Worm (Caenorhabditis elegans) whole organism, young adult: ENCODE results near the gene C33A12.19.

ENCODE experiments used
- B0019.2 ChIP-seq: fragments of 200-800 bp; sonication (Bioruptor generic); conservative IDR thresholded peaks from 2 replicates; pipeline ENCODE4 v1.3.6; 2022; ENCODE audit warnings: missing genetic modification reagents, missing genetic modification characterization, missing compliant biosample characterization
- B0035.1 ChIP-seq: sonication (generic microtip); optimal IDR thresholded peaks from 2 replicates; lab custom pipeline; 2016; ENCODE audit warnings: missing genetic modification characterization, mild to moderate bottlenecking, missing compliant biosample characterization, missing genotype, missing genetic modification reagents
- C17E4.6 ChIP-seq: fragments of 200-800 bp; sonication (Bioruptor generic); IDR thresholded peaks from 2 replicates; pipeline ENCODE4 v1.3.6; 2022; ENCODE audit warnings: missing genetic modification reagents, missing genetic modification characterization, missing compliant biosample characterization
- F23B12.7 ChIP-seq: sonication (generic microtip); optimal IDR thresholded peaks from 2 replicates; lab custom pipeline; 2017; ENCODE audit warnings: missing genetic modification characterization, mild to moderate bottlenecking, missing compliant biosample characterization, antibody characterized with exemption, moderate library complexity; ENCODE audit not compliant: insufficient read depth
- F52B5.7 ChIP-seq: sonication (generic microtip); optimal IDR thresholded peaks from 2 replicates; lab custom pipeline; 2016; ENCODE audit warnings: mild to moderate bottlenecking, missing genetic modification characterization, missing compliant biosample characterization
- F55B11.4 ChIP-seq: sonication (generic microtip); optimal IDR thresholded peaks from 2 replicates; lab custom pipeline; 2016; ENCODE audit warnings: missing compliant biosample characterization, missing genetic modification characterization, borderline replicate concordance; ENCODE audit not compliant: insufficient read depth
- K11D2.4 ChIP-seq: fragments of 200-800 bp; sonication (Bioruptor generic); IDR thresholded peaks from 2 replicates; pipeline ENCODE4 v1.3.6; 2022; ENCODE audit warnings: missing genetic modification reagents, missing genetic modification characterization, missing compliant biosample characterization
- T07F8.4 ChIP-seq: sonication (generic microtip); optimal IDR thresholded peaks from 2 replicates; lab custom pipeline; 2016; ENCODE audit warnings: mild to moderate bottlenecking, missing genetic modification characterization, moderate library complexity, missing compliant biosample characterization
- T26A5.8 ChIP-seq: sonication (generic microtip); optimal IDR thresholded peaks from 2 replicates; lab custom pipeline; 2016; ENCODE audit warnings: missing genetic modification characterization, missing compliant biosample characterization
- Y67H2A.10 ChIP-seq: fragments of 200-800 bp; sonication (Bioruptor generic); conservative IDR thresholded peaks from 2 replicates; pipeline ENCODE4 v1.3.6; 2022; ENCODE audit warnings: missing genetic modification reagents, missing genetic modification characterization, missing compliant biosample characterization
- ama-1 ChIP-seq, 3 experiments: fragments of 150-350 bp in 1 of 3; sonication (generic microtip) in 2 of 3; optimal IDR thresholded peaks; 2 replicates each; lab custom pipeline; 2014 to 2018; ENCODE audit warnings: missing biosample characterization in 2 of 3, missing genetic modification characterization in 2 of 3, missing genetic modification reagents in 2 of 3
- attf-3 ChIP-seq: fragments of 200-800 bp; sonication (Bioruptor generic); conservative IDR thresholded peaks from 2 replicates; pipeline ENCODE4 v1.3.6; 2022; ENCODE audit warnings: missing genetic modification reagents, missing genetic modification characterization, missing compliant biosample characterization
- cebp-1 ChIP-seq, 2 experiments: fragments of 200-800 bp in 1 of 2; sonication (Bioruptor generic) in 1 of 2; sonication (generic microtip) in 1 of 2; IDR thresholded peaks in 1 of 2; optimal IDR thresholded peaks in 1 of 2; 2 replicates each; pipeline versions ENCODE4 v1.3.6 to Lab custom; 2017 to 2022; ENCODE audit warnings: missing compliant biosample characterization in 2 of 2, missing genetic modification characterization in 2 of 2, mild to moderate bottlenecking in 1 of 2, missing genetic modification reagents in 1 of 2, moderate library complexity in 1 of 2
- ceh-40 ChIP-seq: fragments of 200-800 bp; sonication (Bioruptor generic); IDR thresholded peaks from 2 replicates; pipeline ENCODE4 v1.3.6; 2022; ENCODE audit warnings: missing genetic modification characterization, missing compliant biosample characterization
- dox-1 ChIP-seq: fragments of 200-800 bp; sonication (Bioruptor generic); IDR thresholded peaks from 2 replicates; pipeline ENCODE4 v1.3.6; 2022; ENCODE audit warnings: missing genetic modification reagents, missing genetic modification characterization, missing compliant biosample characterization
- dpff-1 ChIP-seq: sonication (generic microtip); optimal IDR thresholded peaks from 2 replicates; lab custom pipeline; 2017; ENCODE audit warnings: mild to moderate bottlenecking, missing genetic modification characterization, missing compliant biosample characterization
- egrh-3 ChIP-seq: fragments of 200-800 bp; sonication (Bioruptor generic); IDR thresholded peaks from 2 replicates; pipeline ENCODE4 v1.3.6; 2022; ENCODE audit warnings: missing genetic modification reagents, missing genetic modification characterization, missing compliant biosample characterization
- hrde-1 ChIP-seq: sonication (generic microtip); optimal IDR thresholded peaks from 2 replicates; lab custom pipeline; 2016; ENCODE audit warnings: missing genetic modification characterization, mild to moderate bottlenecking, missing compliant biosample characterization, moderate library complexity, missing genotype, missing genetic modification reagents, borderline replicate concordance
- let-607 ChIP-seq, 2 experiments: fragments of 200-800 bp in 1 of 2; sonication (Bioruptor generic) in 1 of 2; sonication (generic microtip) in 1 of 2; optimal IDR thresholded peaks; 2 replicates each; lab custom pipeline; 2016 to 2018; ENCODE audit warnings: mild to moderate bottlenecking in 2 of 2, missing compliant biosample characterization in 2 of 2, missing genetic modification characterization in 2 of 2, moderate library complexity in 2 of 2, missing genotype in 1 of 2
- lin-26 ChIP-seq: fragments of 200-800 bp; sonication (Bioruptor generic); IDR thresholded peaks from 2 replicates; pipeline ENCODE4 v1.3.6; 2022; ENCODE audit warnings: missing genetic modification reagents, missing genetic modification characterization, missing compliant biosample characterization
- lin-35 ChIP-seq, 3 experiments: fragments of 150-350 bp in 2 of 3; sonication (generic microtip) in 1 of 3; optimal IDR thresholded peaks; 2 replicates each; lab custom pipeline; 2014 to 2018; ENCODE audit warnings: missing biosample characterization in 3 of 3, missing genetic modification characterization in 3 of 3, missing genetic modification reagents in 3 of 3
- lin-40 ChIP-seq: sonication (generic microtip); optimal IDR thresholded peaks from 2 replicates; lab custom pipeline; 2016; ENCODE audit warnings: missing genetic modification characterization, mild to moderate bottlenecking, missing compliant biosample characterization, missing genotype, missing genetic modification reagents
- madf-8 ChIP-seq: fragments of 200-800 bp; sonication (Bioruptor generic); conservative IDR thresholded peaks from 2 replicates; pipeline ENCODE4 v1.3.6; 2022; ENCODE audit warnings: missing genetic modification reagents, missing genetic modification characterization, missing compliant biosample characterization
- mel-28 ChIP-seq: sonication (generic microtip); optimal IDR thresholded peaks from 2 replicates; lab custom pipeline; 2016; ENCODE audit warnings: borderline replicate concordance, mild to moderate bottlenecking, missing genetic modification characterization, missing compliant biosample characterization
- nfya-1 ChIP-seq: sonication (generic microtip); optimal IDR thresholded peaks from 2 replicates; lab custom pipeline; 2017; ENCODE audit warnings: antibody characterized with exemption, missing compliant biosample characterization, missing genetic modification characterization, borderline replicate concordance; ENCODE audit not compliant: insufficient read depth
- nfya-2 ChIP-seq: fragments of 200-800 bp; sonication (Bioruptor generic); IDR thresholded peaks from 2 replicates; pipeline ENCODE4 v1.3.6; 2022; ENCODE audit warnings: missing genetic modification reagents, missing genetic modification characterization, missing compliant biosample characterization
- nfyb-1 ChIP-seq: fragments of 200-800 bp; sonication (Bioruptor generic); IDR thresholded peaks from 2 replicates; pipeline ENCODE4 v1.3.6; 2022; ENCODE audit warnings: missing genetic modification reagents, missing genetic modification characterization, missing compliant biosample characterization
- nhr-27 ChIP-seq: fragments of 200-800 bp; sonication (Bioruptor generic); optimal IDR thresholded peaks from 2 replicates; lab custom pipeline; 2018; ENCODE audit warnings: mild to moderate bottlenecking, missing genetic modification characterization, moderate library complexity, missing compliant biosample characterization
- pbrm-1 ChIP-seq: fragments of 200-800 bp; sonication (Bioruptor generic); IDR thresholded peaks from 2 replicates; pipeline ENCODE4 v1.3.6; 2022; ENCODE audit warnings: missing genetic modification reagents, missing genetic modification characterization, missing compliant biosample characterization
- snpc-3.4 ChIP-seq: sonication (generic microtip); optimal IDR thresholded peaks from 2 replicates; lab custom pipeline; 2017; ENCODE audit warnings: missing genetic modification characterization, mild to moderate bottlenecking, missing compliant biosample characterization, antibody characterized with exemption, moderate library complexity, missing genotype, missing genetic modification reagents
- somi-1 ChIP-seq: fragments of 200-800 bp; sonication (Bioruptor generic); optimal IDR thresholded peaks from 2 replicates; lab custom pipeline; 2018; ENCODE audit warnings: mild to moderate bottlenecking, missing genetic modification characterization, missing compliant biosample characterization
- tlf-1 ChIP-seq: fragments of 200-800 bp; sonication (Bioruptor generic); optimal IDR thresholded peaks from 2 replicates; lab custom pipeline; 2018; ENCODE audit warnings: mild to moderate bottlenecking, missing genetic modification characterization, missing compliant biosample characterization
- unc-130 ChIP-seq: sonication (generic microtip); optimal IDR thresholded peaks from 2 replicates; lab custom pipeline; 2016; ENCODE audit warnings: missing genetic modification reagents, missing genetic modification characterization, missing compliant biosample characterization
- unc-62 ChIP-seq: fragments of 150-350 bp; optimal IDR thresholded peaks from 2 replicates; lab custom pipeline; 2014; ENCODE audit warnings: missing biosample characterization, missing genetic modification reagents, missing genetic modification characterization
- xnd-1 ChIP-seq: sonication (generic microtip); optimal IDR thresholded peaks from 2 replicates; lab custom pipeline; 2016; ENCODE audit warnings: missing genotype, missing genetic modification reagents, missing genetic modification characterization, missing compliant biosample characterization
- zfh-2 ChIP-seq: fragments of 200-800 bp; sonication (Bioruptor generic); conservative IDR thresholded peaks from 2 replicates; pipeline ENCODE4 v1.3.6; 2022; ENCODE audit warnings: missing genetic modification reagents, missing genetic modification characterization, missing compliant biosample characterization
- zim-3 ChIP-seq: sonication (generic microtip); optimal IDR thresholded peaks from 2 replicates; lab custom pipeline; 2017; ENCODE audit warnings: mild to moderate bottlenecking, missing genetic modification characterization, moderate library complexity, missing compliant biosample characterization
- ztf-18 ChIP-seq: sonication (generic microtip); optimal IDR thresholded peaks from 2 replicates; lab custom pipeline; 2016; ENCODE audit warnings: missing genotype, mild to moderate bottlenecking, missing genetic modification characterization, missing compliant biosample characterization

The C33A12.19 gene

ce11 chrIV:9516831-9517230 lies at the start of gene C33A12.19:
Gene C33A12.19 (plus strand): TSS chrIV:9516999.
- TF ChIP-seq ama-1 (optimal IDR thresholded peaks at IDR 0.05; lab: Kevin White, UChicago) = peak; percentile 12
- TF ChIP-seq ama-1 (GFP tag; optimal IDR thresholded peaks at IDR 0.05; lab: Kevin White, UChicago) = no peak
- peak; percentile 21 for TF ChIP-seq lin-40 (tag; lab: Kevin White, UChicago)
- TF ChIP-seq T07F8.4 (tag; lab: Kevin White, UChicago) = no peak
- TF ChIP-seq, all 124 proteins: peak for 2

DNA sequence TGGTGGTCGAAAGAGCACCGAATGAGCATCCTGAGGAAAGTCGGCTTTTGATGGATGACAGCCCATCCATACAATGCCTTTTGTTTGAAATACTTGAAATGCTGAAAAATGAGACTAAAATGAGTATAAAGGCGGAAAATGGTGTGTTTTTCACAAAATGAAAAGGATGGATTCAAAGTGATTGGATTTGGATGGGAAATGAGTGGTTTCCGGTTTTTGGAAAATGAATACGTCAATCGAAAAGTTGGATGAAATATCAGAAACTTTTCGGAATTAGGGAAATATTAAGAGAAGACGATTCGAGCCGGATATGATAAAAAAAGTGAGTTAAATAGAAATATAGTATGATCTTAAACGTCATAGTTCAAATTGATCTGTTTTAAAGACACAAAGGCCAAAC lies 49.4 kb upstream of the C33A12.19 start, which contains the start of gene F38E11.6:
F38E11.6 (minus strand) TSS at position 101 of the 400 bp plus-strand sequence.
- TF ChIP-seq dpff-1 (tag; lab: Kevin White, UChicago) (no peak), F52B5.7 (tag; lab: Kevin White, UChicago) (no peak), ama-1 (optimal IDR thresholded peaks at IDR 0.05; lab: Kevin White, UChicago) (no peak), ama-1 (GFP tag; optimal IDR thresholded peaks at IDR 0.05; lab: Kevin White, UChicago) (no peak), madf-8 (no peak), zim-3 (tag; lab: Kevin White, UChicago) (no peak), hrde-1 (tag; lab: Kevin White, UChicago) (no peak), nfyb-1 (GFP tag; lab: Robert Waterston, UW) (no peak), attf-3 (GFP tag; lab: Robert Waterston, UW) (no peak), xnd-1 (tag; lab: Kevin White, UChicago) (no peak), lin-35 (GFP tag; optimal IDR thresholded peaks at IDR 0.05; lab: Kevin White, UChicago) (no peak), lin-26 (no peak)

ce11 chrIV:9469293-9469692 lies 47.5 kb upstream of the C33A12.19 start:
- TF ChIP-seq Y67H2A.10 (GFP tag; lab: Robert Waterston, UW) (no peak), dox-1 (GFP tag; lab: Robert Waterston, UW) (no peak), pbrm-1 (GFP tag; lab: Robert Waterston, UW) (no peak), zfh-2 (GFP tag; lab: Robert Waterston, UW) (no peak), K11D2.4 (GFP tag; lab: Robert Waterston, UW) (no peak), B0035.1 (tag; lab: Kevin White, UChicago) (no peak), tlf-1 (GFP tag; lab: Kevin White, UChicago) (no peak), attf-3 (GFP tag; lab: Robert Waterston, UW) (no peak), cebp-1 (GFP tag; IDR thresholded peaks at IDR 0.05; lab: Robert Waterston, UW) (no peak), cebp-1 (tag; optimal IDR thresholded peaks at IDR 0.05; lab: Kevin White, UChicago) (no peak), ztf-18 (tag; lab: Kevin White, UChicago) (no peak), let-607 (tag; optimal IDR thresholded peaks at IDR 0.05; lab: Kevin White, UChicago) (no peak), C17E4.6 (no peak), F23B12.7 (tag; lab: Kevin White, UChicago) (no peak), T26A5.8 (tag; lab: Kevin White, UChicago) (no peak), nhr-27 (tag; lab: Kevin White, UChicago) (no peak), ama-1 (optimal IDR thresholded peaks at IDR 0.05; lab: Kevin White, UChicago) (no peak), ama-1 (GFP tag; optimal IDR thresholded peaks at IDR 0.05; lab: Kevin White, UChicago) (no peak), nfya-2 (GFP tag; lab: Robert Waterston, UW) (no peak)

DNA sequence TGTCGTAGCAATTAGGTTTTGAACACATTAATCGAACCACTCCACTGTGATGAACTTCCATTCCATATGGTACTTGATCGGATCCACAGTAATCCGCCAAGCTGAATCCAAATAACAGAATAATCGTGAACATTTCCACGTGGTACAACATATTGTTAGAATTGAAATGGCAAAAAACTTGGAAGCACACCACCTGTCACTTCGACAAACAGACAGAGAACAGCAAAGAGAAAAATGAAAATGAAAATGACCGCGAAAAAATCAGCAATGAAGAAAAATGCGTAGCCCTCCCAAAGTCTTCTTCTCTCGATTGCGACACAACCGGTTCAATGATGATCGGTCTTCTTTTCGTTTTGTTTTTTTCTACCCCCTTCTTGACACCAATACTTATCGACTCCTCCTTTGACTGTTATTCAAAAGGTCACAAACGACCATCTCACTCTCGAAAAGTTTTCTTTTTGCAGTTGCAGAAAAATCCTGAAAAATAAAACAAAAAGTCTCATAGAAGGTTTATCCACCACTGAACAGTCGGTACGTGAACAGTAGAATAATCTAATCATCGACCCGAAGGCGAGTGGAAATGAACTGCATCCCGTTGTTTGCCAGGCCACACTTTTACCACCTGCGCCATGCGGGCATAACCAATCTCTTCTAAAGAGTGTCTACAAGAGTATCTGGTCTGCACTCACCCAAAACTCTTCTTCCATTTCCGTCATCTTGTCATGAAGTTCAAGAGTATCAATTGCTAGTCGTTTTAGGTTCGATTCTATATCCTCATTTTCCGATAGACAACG lies 39.5 kb upstream of the C33A12.19 start, which contains the start of gene wrt-3:
wrt-3 (minus strand) TSS at position 322 of the 794 bp plus-strand sequence.
- TF ChIP-seq unc-62 (GFP tag; lab: Kevin White, UChicago) (no peak), unc-130 (GFP tag; lab: Kevin White, UChicago) (peak; percentile 62), mel-28 (tag; lab: Kevin White, UChicago) (peak; percentile 33), F55B11.4 (tag; lab: Kevin White, UChicago) (no peak), B0019.2 (GFP tag; lab: Robert Waterston, UW) (0 out of 2 replicates have a peak, but pooled peaks have one; percentile 37), F52B5.7 (tag; lab: Kevin White, UChicago) (peak; percentile 95), egrh-3 (GFP tag; lab: Robert Waterston, UW) (no peak; the same call in 1 of the 2 replicates), ceh-40 (GFP tag; lab: Robert Waterston, UW) (peak; percentile 90), dpff-1 (tag; lab: Kevin White, UChicago) (peak; percentile 77), snpc-3.4 (tag; lab: Kevin White, UChicago) (peak; percentile 92), madf-8 (0 out of 2 replicates have a peak, but pooled peaks have one; percentile 16), K11D2.4 (GFP tag; lab: Robert Waterston, UW) (no peak), somi-1 (GFP tag; lab: Kevin White, UChicago) (peak; percentile 66), nfya-1 (tag; lab: Kevin White, UChicago) (no peak), hrde-1 (tag; lab: Kevin White, UChicago) (peak; percentile 88)
